Worm (Caenorhabditis elegans) whole organism, L1 larva: ENCODE measurements around the gene F55E10.4.

Experiments used
- ces-1 ChIP-seq: fragments of 150-350 bp; optimal IDR thresholded peaks from 2 replicates; lab custom pipeline; 2014; ENCODE audit warnings: missing biosample characterization, missing genetic modification reagents, missing genetic modification characterization
- fos-1 ChIP-seq: fragments of 150-350 bp; optimal IDR thresholded peaks from 2 replicates; lab custom pipeline; 2014; ENCODE audit warnings: missing biosample characterization, missing genetic modification characterization
- lin-13 ChIP-seq: fragments of 150-350 bp; optimal IDR thresholded peaks from 2 replicates; lab custom pipeline; 2014; ENCODE audit warnings: missing biosample characterization, missing genetic modification reagents, missing genetic modification characterization
- nhr-12 ChIP-seq: sonication (generic microtip); optimal IDR thresholded peaks from 2 replicates; lab custom pipeline; 2017; ENCODE audit warnings: missing biosample characterization, missing genetic modification characterization
- nhr-237 ChIP-seq: fragments of 150-350 bp; optimal IDR thresholded peaks from 2 replicates; lab custom pipeline; 2014; ENCODE audit warnings: missing biosample characterization, missing genetic modification characterization
- nhr-77 ChIP-seq: fragments of 150-350 bp; optimal IDR thresholded peaks from 2 replicates; lab custom pipeline; 2014; ENCODE audit warnings: missing biosample characterization, missing genetic modification characterization

ce11 chrX:8285169-8285796 lies 42.4 kb downstream of the F55E10.4 start, which contains the start of the genes fis-2 and F13B9.2:
- TF ChIP-seq ces-1 (GFP tag; lab: Kevin White, UChicago) (no peak), nhr-12 (tag; lab: Kevin White, UChicago) (no peak), lin-13 (GFP tag; lab: Kevin White, UChicago) (no peak), nhr-237 (tag; lab: Kevin White, UChicago) (no peak), nhr-77 (tag; lab: Kevin White, UChicago) (no peak), fos-1 (tag; lab: Kevin White, UChicago) (no peak)
